Worm (Caenorhabditis elegans) whole organism, young adult: ENCODE data around the gene R08C7.1.

ENCODE experiments used
- B0336.3 ChIP-seq: fragments of 200-800 bp; sonication (Bioruptor generic); IDR thresholded peaks from 2 replicates; pipeline ENCODE4 v1.3.6; 2022; ENCODE audit warnings: missing genetic modification characterization, missing compliant biosample characterization
- C17E4.6 ChIP-seq: fragments of 200-800 bp; sonication (Bioruptor generic); IDR thresholded peaks from 2 replicates; pipeline ENCODE4 v1.3.6; 2022; ENCODE audit warnings: missing genetic modification reagents, missing genetic modification characterization, missing compliant biosample characterization
- F39B2.1 ChIP-seq: fragments of 200-800 bp; sonication (Bioruptor generic); IDR thresholded peaks from 2 replicates; pipeline ENCODE4 v1.3.6; 2022; ENCODE audit warnings: missing genetic modification reagents, missing genetic modification characterization, missing compliant biosample characterization
- F49E8.2 ChIP-seq: sonication (generic microtip); optimal IDR thresholded peaks from 3 replicates; lab custom pipeline; 2017; ENCODE audit warnings: missing genetic modification characterization, mild to moderate bottlenecking, missing compliant biosample characterization, antibody characterized with exemption, moderate library complexity; ENCODE audit not compliant: insufficient read depth
- F57C9.4 ChIP-seq: sonication (generic microtip); optimal IDR thresholded peaks from 2 replicates; lab custom pipeline; 2017; ENCODE audit warnings: mild to moderate bottlenecking, missing genetic modification characterization, missing compliant biosample characterization
- K11D2.4 ChIP-seq: fragments of 200-800 bp; sonication (Bioruptor generic); IDR thresholded peaks from 2 replicates; pipeline ENCODE4 v1.3.6; 2022; ENCODE audit warnings: missing genetic modification reagents, missing genetic modification characterization, missing compliant biosample characterization
- Y53G8AR.9 ChIP-seq: fragments of 200-800 bp; sonication (Bioruptor generic); conservative IDR thresholded peaks from 2 replicates; pipeline ENCODE4 v1.3.6; 2022; ENCODE audit warnings: missing genetic modification reagents, missing genetic modification characterization, missing compliant biosample characterization
- Y79H2A.3 ChIP-seq: fragments of 200-800 bp; sonication (Bioruptor generic); conservative IDR thresholded peaks from 2 replicates; pipeline ENCODE4 v1.3.6; 2022; ENCODE audit warnings: missing genetic modification reagents, missing genetic modification characterization, missing compliant biosample characterization
- akir-1 ChIP-seq: fragments of 200-800 bp; sonication (Bioruptor generic); optimal IDR thresholded peaks from 2 replicates; lab custom pipeline; 2018; ENCODE audit warnings: mild to moderate bottlenecking, missing genetic modification characterization, moderate library complexity, missing compliant biosample characterization
- ama-1 ChIP-seq, 3 experiments: fragments of 150-350 bp in 1 of 3; sonication (generic microtip) in 2 of 3; optimal IDR thresholded peaks; 2 replicates each; lab custom pipeline; 2014 to 2018; ENCODE audit warnings: missing biosample characterization in 2 of 3, missing genetic modification characterization in 2 of 3, missing genetic modification reagents in 2 of 3
- atf-7 ChIP-seq: sonication (generic microtip); optimal IDR thresholded peaks from 2 replicates; lab custom pipeline; 2017; ENCODE audit warnings: mild to moderate bottlenecking, missing genetic modification characterization, missing compliant biosample characterization
- athp-1 ChIP-seq: sonication (generic microtip); optimal IDR thresholded peaks from 2 replicates; lab custom pipeline; 2017; ENCODE audit warnings: mild to moderate bottlenecking, missing genetic modification characterization, missing compliant biosample characterization
- attf-5 ChIP-seq: fragments of 200-800 bp; sonication (Bioruptor generic); optimal IDR thresholded peaks from 2 replicates; lab custom pipeline; 2018; ENCODE audit warnings: mild to moderate bottlenecking, missing genetic modification characterization, missing compliant biosample characterization
- ccch-3 ChIP-seq: fragments of 200-800 bp; sonication (Bioruptor generic); optimal IDR thresholded peaks from 2 replicates; lab custom pipeline; 2018; ENCODE audit warnings: mild to moderate bottlenecking, missing genetic modification characterization, missing compliant biosample characterization
- cebp-2 ChIP-seq: fragments of 200-800 bp; sonication (Bioruptor generic); IDR thresholded peaks from 2 replicates; pipeline ENCODE4 v1.3.6; 2022; ENCODE audit warnings: missing genetic modification characterization, missing compliant biosample characterization
- ceh-27 ChIP-seq: fragments of 200-800 bp; sonication (Bioruptor generic); optimal IDR thresholded peaks from 2 replicates; lab custom pipeline; 2018; ENCODE audit warnings: mild to moderate bottlenecking, missing genetic modification characterization, moderate library complexity, missing compliant biosample characterization
- ceh-40 ChIP-seq: fragments of 200-800 bp; sonication (Bioruptor generic); IDR thresholded peaks from 2 replicates; pipeline ENCODE4 v1.3.6; 2022; ENCODE audit warnings: missing genetic modification characterization, missing compliant biosample characterization
- die-1 ChIP-seq: sonication (generic microtip); optimal IDR thresholded peaks from 2 replicates; lab custom pipeline; 2016; ENCODE audit warnings: missing genotype, mild to moderate bottlenecking, missing genetic modification characterization, missing compliant biosample characterization
- dpff-1 ChIP-seq: sonication (generic microtip); optimal IDR thresholded peaks from 2 replicates; lab custom pipeline; 2017; ENCODE audit warnings: mild to moderate bottlenecking, missing genetic modification characterization, missing compliant biosample characterization
- ets-4 ChIP-seq: fragments of 200-800 bp; sonication (Bioruptor generic); optimal IDR thresholded peaks from 2 replicates; lab custom pipeline; 2018; ENCODE audit warnings: mild to moderate bottlenecking, missing genetic modification characterization, missing compliant biosample characterization
- gei-17 ChIP-seq: fragments of 200-800 bp; sonication (Bioruptor generic); optimal IDR thresholded peaks from 2 replicates; lab custom pipeline; 2018; ENCODE audit warnings: mild to moderate bottlenecking, missing genetic modification characterization, missing compliant biosample characterization
- him-1 ChIP-seq: sonication (generic microtip); optimal IDR thresholded peaks from 2 replicates; lab custom pipeline; 2016; ENCODE audit warnings: missing genotype, missing genetic modification reagents, missing genetic modification characterization, missing compliant biosample characterization
- hlh-12 ChIP-seq: sonication (generic microtip); optimal IDR thresholded peaks from 2 replicates; lab custom pipeline; 2016; ENCODE audit warnings: missing genetic modification characterization, missing compliant biosample characterization
- hsf-1 ChIP-seq: fragments of 200-800 bp; sonication (Bioruptor generic); IDR thresholded peaks from 2 replicates; pipeline ENCODE4 v1.3.6; 2022; ENCODE audit warnings: missing genetic modification reagents, missing genetic modification characterization, missing compliant biosample characterization
- lag-1 ChIP-seq: fragments of 200-800 bp; sonication (Bioruptor generic); IDR thresholded peaks from 2 replicates; pipeline ENCODE4 v1.3.6; 2022; ENCODE audit warnings: missing genetic modification reagents, missing genetic modification characterization, missing compliant biosample characterization
- let-607 ChIP-seq, 2 experiments: fragments of 200-800 bp in 1 of 2; sonication (Bioruptor generic) in 1 of 2; sonication (generic microtip) in 1 of 2; optimal IDR thresholded peaks; 2 replicates each; lab custom pipeline; 2016 to 2018; ENCODE audit warnings: mild to moderate bottlenecking in 2 of 2, missing compliant biosample characterization in 2 of 2, missing genetic modification characterization in 2 of 2, moderate library complexity in 2 of 2, missing genotype in 1 of 2
- lsy-27 ChIP-seq: sonication (generic microtip); optimal IDR thresholded peaks from 2 replicates; lab custom pipeline; 2017; ENCODE audit warnings: missing genetic modification characterization, mild to moderate bottlenecking, missing compliant biosample characterization, antibody characterized with exemption, missing genotype, borderline replicate concordance; ENCODE audit not compliant: insufficient read depth
- madf-10 ChIP-seq: sonication (generic microtip); optimal IDR thresholded peaks from 2 replicates; lab custom pipeline; 2016; ENCODE audit warnings: mild to moderate bottlenecking, missing genetic modification characterization, missing compliant biosample characterization
- madf-3 ChIP-seq: fragments of 200-800 bp; sonication (Bioruptor generic); IDR thresholded peaks from 2 replicates; pipeline ENCODE4 v1.3.6; 2022; ENCODE audit warnings: missing genetic modification reagents, missing genetic modification characterization, missing compliant biosample characterization
- madf-6 ChIP-seq: fragments of 200-800 bp; sonication (Bioruptor generic); IDR thresholded peaks from 2 replicates; pipeline ENCODE4 v1.3.6; 2022; ENCODE audit warnings: missing genetic modification reagents, missing genetic modification characterization, missing compliant biosample characterization
- mxl-1 ChIP-seq: sonication (generic microtip); optimal IDR thresholded peaks from 2 replicates; lab custom pipeline; 2016; ENCODE audit warnings: missing genetic modification characterization, missing compliant biosample characterization
- nfyb-1 ChIP-seq: fragments of 200-800 bp; sonication (Bioruptor generic); IDR thresholded peaks from 2 replicates; pipeline ENCODE4 v1.3.6; 2022; ENCODE audit warnings: missing genetic modification reagents, missing genetic modification characterization, missing compliant biosample characterization
- nhr-27 ChIP-seq: fragments of 200-800 bp; sonication (Bioruptor generic); optimal IDR thresholded peaks from 2 replicates; lab custom pipeline; 2018; ENCODE audit warnings: mild to moderate bottlenecking, missing genetic modification characterization, moderate library complexity, missing compliant biosample characterization
- pbrm-1 ChIP-seq: fragments of 200-800 bp; sonication (Bioruptor generic); IDR thresholded peaks from 2 replicates; pipeline ENCODE4 v1.3.6; 2022; ENCODE audit warnings: missing genetic modification reagents, missing genetic modification characterization, missing compliant biosample characterization
- rpc-1 ChIP-seq, 2 experiments: fragments of 150-350 bp in 1 of 2; sonication (generic microtip) in 1 of 2; optimal IDR thresholded peaks; 2 replicates each; lab custom pipeline; 2014 to 2018; ENCODE audit warnings: missing biosample characterization in 1 of 2, missing genetic modification characterization in 1 of 2, missing genetic modification reagents in 1 of 2, missing genotype in 1 of 2
- unc-130 ChIP-seq: sonication (generic microtip); optimal IDR thresholded peaks from 2 replicates; lab custom pipeline; 2016; ENCODE audit warnings: missing genetic modification reagents, missing genetic modification characterization, missing compliant biosample characterization
- zfh-2 ChIP-seq: fragments of 200-800 bp; sonication (Bioruptor generic); conservative IDR thresholded peaks from 2 replicates; pipeline ENCODE4 v1.3.6; 2022; ENCODE audit warnings: missing genetic modification reagents, missing genetic modification characterization, missing compliant biosample characterization
- zim-3 ChIP-seq: sonication (generic microtip); optimal IDR thresholded peaks from 2 replicates; lab custom pipeline; 2017; ENCODE audit warnings: mild to moderate bottlenecking, missing genetic modification characterization, moderate library complexity, missing compliant biosample characterization
- ztf-3 ChIP-seq: fragments of 200-800 bp; sonication (Bioruptor generic); optimal IDR thresholded peaks from 2 replicates; lab custom pipeline; 2018; ENCODE audit warnings: mild to moderate bottlenecking, missing genetic modification characterization, missing compliant biosample characterization

The R08C7.1 gene

ce11 chrIV:4468046-4468727, 16.5 kb downstream of the R08C7.1 start (continued):
- TF ChIP-seq athp-1 (tag; lab: Kevin White, UChicago) (peak; percentile 75), madf-10 (tag; lab: Kevin White, UChicago) (peak; percentile 34), K11D2.4 (GFP tag; lab: Robert Waterston, UW) (peak; percentile 41; the same call in 1 of the 2 replicates), B0336.3 (GFP tag; lab: Robert Waterston, UW) (peak; percentile 85), ceh-40 (GFP tag; lab: Robert Waterston, UW) (no peak), akir-1 (no peak), madf-3 (GFP tag; lab: Robert Waterston, UW) (peak; percentile 63; the same call in 1 of the 2 replicates), madf-6 (GFP tag; lab: Robert Waterston, UW) (peak; percentile 76), Y53G8AR.9 (GFP tag; lab: Robert Waterston, UW) (peak; percentile 75), zim-3 (tag; lab: Kevin White, UChicago) (no peak), ztf-3 (peak; percentile 12), hsf-1 (GFP tag; lab: Robert Waterston, UW) (peak; percentile 53), ccch-3 (GFP tag; lab: Kevin White, UChicago) (no peak), F39B2.1 (GFP tag; lab: Robert Waterston, UW) (no peak), attf-5 (GFP tag; lab: Kevin White, UChicago) (peak; percentile 67), atf-7 (tag; lab: Kevin White, UChicago) (peak; percentile 31), ets-4 (GFP tag; lab: Kevin White, UChicago) (peak; percentile 42), let-607 (tag; optimal IDR thresholded peaks at IDR 0.05; lab: Kevin White, UChicago) (peak; percentile 7 to 43), nfyb-1 (GFP tag; lab: Robert Waterston, UW) (0 out of 2 replicates have a peak, but pooled peaks have one; percentile 21), F49E8.2 (tag; lab: Kevin White, UChicago) (peak; percentile 67), die-1 (tag; lab: Kevin White, UChicago) (peak; percentile 1), hlh-12 (tag; lab: Kevin White, UChicago) (no peak), F57C9.4 (tag; lab: Kevin White, UChicago) (peak; percentile 24)

ce11 chrIV:4469055-4469454, 17.4 kb downstream of the R08C7.1 start:
- no peak for TF ChIP-seq gei-17 (GFP tag; lab: Kevin White, UChicago)
- TF ChIP-seq akir-1, result peak; percentile 9
- TF ChIP-seq Y53G8AR.9 (GFP tag; lab: Robert Waterston, UW), result 0 out of 2 replicates have a peak, but pooled peaks have one; percentile 7
- TF ChIP-seq hsf-1 (GFP tag; lab: Robert Waterston, UW), result peak; percentile 29; the same call in 1 of the 2 replicates
- TF ChIP-seq zfh-2 (GFP tag; lab: Robert Waterston, UW), result peak; percentile 38; the same call in 1 of the 2 replicates
- 0 out of 2 replicates have a peak, but pooled peaks have one; percentile 22 for TF ChIP-seq cebp-2 (GFP tag; lab: Robert Waterston, UW)
- TF ChIP-seq, all 124 proteins: peak for 5

- no peak for TF ChIP-seq dpff-1 (tag; lab: Kevin White, UChicago)
- TF ChIP-seq pbrm-1, result peak; percentile 50; the same call in 1 of the 2 replicates
- TF ChIP-seq hlh-12 (tag; lab: Kevin White, UChicago), result no peak
- TF ChIP-seq C17E4.6 (GFP tag; lab: Robert Waterston, UW), result no peak
- TF ChIP-seq mxl-1 (tag; lab: Kevin White, UChicago), result no peak
- peak; percentile 47; the same call in 1 of the 2 replicates for TF ChIP-seq madf-6 (GFP tag; lab: Robert Waterston, UW)
- TF ChIP-seq madf-3 (GFP tag; lab: Robert Waterston, UW), result no peak
- no peak for TF ChIP-seq rpc-1 (optimal IDR thresholded peaks at IDR 0.05; lab: Kevin White, UChicago)
- no peak for TF ChIP-seq rpc-1 (tag; optimal IDR thresholded peaks at IDR 0.05; lab: Kevin White, UChicago)
- TF ChIP-seq ztf-3, result peak; percentile 11
- no peak for TF ChIP-seq lag-1
- TF ChIP-seq ama-1 (optimal IDR thresholded peaks at IDR 0.05; lab: Kevin White, UChicago), result peak; percentile 86
- TF ChIP-seq ama-1 (GFP tag; optimal IDR thresholded peaks at IDR 0.05; lab: Kevin White, UChicago), result no peak
- peak; percentile 79 for TF ChIP-seq ceh-27
- 0 out of 2 replicates have a peak, but pooled peaks have one; percentile 43 for TF ChIP-seq ceh-40 (GFP tag; lab: Robert Waterston, UW)
- no peak for TF ChIP-seq unc-130 (GFP tag; lab: Kevin White, UChicago)
- TF ChIP-seq Y79H2A.3 (GFP tag; lab: Robert Waterston, UW), result 0 out of 2 replicates have a peak, but pooled peaks have one; percentile 8
- no peak for TF ChIP-seq him-1
- TF ChIP-seq lsy-27, result no peak
- TF ChIP-seq nhr-27, result no peak
Observed at ce11 chrIV:4469770-4470709, 18.4 kb downstream of the R08C7.1 start.
